Fruit fly (Drosophila melanogaster) whole organism, prepupa: ENCODE measurements around the gene Sirt1.

Experiments
- Blimp-1 ChIP-seq: fragments of 200-800 bp; sonication (Bioruptor generic); optimal IDR thresholded peaks from 3 replicates; lab custom pipeline; 2017; ENCODE audit warnings: missing biosample characterization, missing genetic modification characterization, mild to moderate bottlenecking, moderate library complexity, missing genetic modification reagents
- CG10669 ChIP-seq: fragments of 200-800 bp; sonication (Bioruptor generic); optimal IDR thresholded peaks from 3 replicates; lab custom pipeline; 2018; ENCODE audit warnings: missing biosample characterization, mild to moderate bottlenecking, missing genetic modification characterization, moderate library complexity
- CG11294 ChIP-seq: fragments of 200-800 bp; sonication (Bioruptor generic); IDR thresholded peaks from 2 replicates; pipeline ENCODE4 v1.3.6; 2022; ENCODE audit warnings: missing biosample characterization, missing genetic modification characterization
- CG11762 ChIP-seq: fragments of 200-800 bp; sonication (Bioruptor generic); optimal IDR thresholded peaks from 3 replicates; lab custom pipeline; 2016; ENCODE audit warnings: missing biosample characterization, missing genetic modification characterization; ENCODE audit not compliant: insufficient read depth
- CG11902 ChIP-seq: fragments of 200-800 bp; sonication (Bioruptor generic); optimal IDR thresholded peaks from 3 replicates; lab custom pipeline; 2016; ENCODE audit warnings: missing biosample characterization, missing genetic modification characterization
- CG1621 ChIP-seq: fragments of 200-800 bp; sonication (Bioruptor generic); optimal IDR thresholded peaks from 3 replicates; lab custom pipeline; 2018; ENCODE audit warnings: missing biosample characterization, mild to moderate bottlenecking, missing genetic modification characterization
- CG3032 ChIP-seq: fragments of 200-800 bp; optimal IDR thresholded peaks from 2 replicates; lab custom pipeline; 2019; ENCODE audit warnings: missing biosample characterization, mild to moderate bottlenecking, missing genetic modification characterization, moderate library complexity
- CG32006 ChIP-seq: fragments of 200-800 bp; sonication (Bioruptor generic); optimal IDR thresholded peaks from 3 replicates; lab custom pipeline; 2017; ENCODE audit warnings: missing biosample characterization, mild to moderate bottlenecking, missing genetic modification characterization
- CG34406 ChIP-seq: fragments of 200-800 bp; sonication (Bioruptor generic); optimal IDR thresholded peaks from 3 replicates; lab custom pipeline; 2016; ENCODE audit warnings: missing biosample characterization, missing genetic modification characterization
- CG4318 ChIP-seq: fragments of 200-800 bp; sonication (Bioruptor generic); optimal IDR thresholded peaks from 3 replicates; lab custom pipeline; 2017; ENCODE audit warnings: missing biosample characterization, mild to moderate bottlenecking, missing genetic modification characterization
- CG6163 ChIP-seq: fragments of 200-800 bp; sonication (Bioruptor generic); IDR thresholded peaks from 3 replicates; pipeline ENCODE4 v1.3.6; 2022; ENCODE audit warnings: missing biosample characterization, missing genetic modification characterization
- CG6792 ChIP-seq: fragments of 200-800 bp; sonication (Bioruptor generic); optimal IDR thresholded peaks from 3 replicates; lab custom pipeline; 2016; ENCODE audit warnings: missing biosample characterization, missing genetic modification characterization
- CG6854 ChIP-seq: fragments of 200-800 bp; sonication (Bioruptor generic); optimal IDR thresholded peaks from 2 replicates; lab custom pipeline; 2017; ENCODE audit warnings: missing biosample characterization, mild to moderate bottlenecking, missing genetic modification characterization
- CG7368 ChIP-seq: fragments of 200-800 bp; sonication (Bioruptor generic); optimal IDR thresholded peaks from 3 replicates; lab custom pipeline; 2016; ENCODE audit warnings: missing biosample characterization, missing genetic modification characterization
- CG8119 ChIP-seq: fragments of 200-800 bp; sonication (Bioruptor generic); IDR thresholded peaks from 3 replicates; pipeline ENCODE4 v1.3.6; 2022; ENCODE audit warnings: missing biosample characterization, missing genetic modification characterization
- CG8319 ChIP-seq: fragments of 200-800 bp; sonication (Bioruptor generic); optimal IDR thresholded peaks from 3 replicates; lab custom pipeline; 2016; ENCODE audit warnings: missing biosample characterization, missing genetic modification characterization
- CG8632 ChIP-seq: fragments of 200-800 bp; sonication (Bioruptor generic); optimal IDR thresholded peaks from 3 replicates; lab custom pipeline; 2016; ENCODE audit warnings: missing biosample characterization, missing genetic modification characterization
- CG9139 ChIP-seq: fragments of 200-800 bp; sonication (Bioruptor generic); optimal IDR thresholded peaks from 3 replicates; lab custom pipeline; 2017; ENCODE audit warnings: missing biosample characterization, mild to moderate bottlenecking, missing genetic modification characterization
- Eip78C ChIP-seq: fragments of 200-800 bp; sonication (Bioruptor generic); peaks from one replicate; lab custom pipeline; 2016; ENCODE audit warnings: missing biosample characterization, missing genetic modification characterization
- Eip93F ChIP-seq: fragments of 200-800 bp; sonication (Bioruptor generic); optimal IDR thresholded peaks from 2 replicates; lab custom pipeline; 2016; ENCODE audit warnings: missing biosample characterization, mild to moderate bottlenecking, missing genetic modification characterization
- Ets21C ChIP-seq: fragments of 200-800 bp; sonication (Bioruptor generic); optimal IDR thresholded peaks from 3 replicates; lab custom pipeline; 2016; ENCODE audit warnings: missing biosample characterization, missing genetic modification characterization
- Gug ChIP-seq: fragments of 200-800 bp; sonication (Bioruptor generic); IDR thresholded peaks from 2 replicates; pipeline ENCODE4 v1.3.6; 2022; ENCODE audit warnings: missing biosample characterization, missing genetic modification characterization
- Hr39 ChIP-seq: fragments of 200-800 bp; sonication (Bioruptor generic); optimal IDR thresholded peaks from 2 replicates; lab custom pipeline; 2016; ENCODE audit warnings: missing biosample characterization, missing genetic modification characterization
- Met ChIP-seq: fragments of 200-800 bp; sonication (Bioruptor generic); optimal IDR thresholded peaks from 3 replicates; lab custom pipeline; 2016; ENCODE audit warnings: missing biosample characterization, missing genetic modification characterization
- OdsH ChIP-seq: fragments of 200-800 bp; sonication (Bioruptor generic); optimal IDR thresholded peaks from 3 replicates; lab custom pipeline; 2016; ENCODE audit warnings: missing biosample characterization, missing genetic modification characterization
- Smox ChIP-seq: fragments of 200-800 bp; sonication (Bioruptor generic); optimal IDR thresholded peaks from 3 replicates; lab custom pipeline; 2016; ENCODE audit warnings: missing biosample characterization, missing genetic modification characterization
- Sox14 ChIP-seq: fragments of 200-800 bp; sonication (Bioruptor generic); optimal IDR thresholded peaks from 3 replicates; lab custom pipeline; 2016; ENCODE audit warnings: missing biosample characterization, missing genetic modification characterization
- Sox15 ChIP-seq: fragments of 200-800 bp; sonication (Bioruptor generic); optimal IDR thresholded peaks from 3 replicates; lab custom pipeline; 2016; ENCODE audit warnings: missing biosample characterization, missing genetic modification characterization
- achi ChIP-seq: fragments of 200-800 bp; sonication (Bioruptor generic); optimal IDR thresholded peaks from 3 replicates; lab custom pipeline; 2016; ENCODE audit warnings: missing biosample characterization, missing genetic modification characterization
- acj6 ChIP-seq: fragments of 200-800 bp; sonication (Bioruptor generic); optimal IDR thresholded peaks from 3 replicates; lab custom pipeline; 2016; ENCODE audit warnings: missing biosample characterization, missing genetic modification characterization
- cyc ChIP-seq: fragments of 200-800 bp; sonication (Bioruptor generic); optimal IDR thresholded peaks from 3 replicates; lab custom pipeline; 2016; ENCODE audit warnings: missing biosample characterization, missing genetic modification characterization
- dac ChIP-seq: fragments of 200-800 bp; sonication (Bioruptor generic); optimal IDR thresholded peaks from 2 replicates; lab custom pipeline; 2017; ENCODE audit warnings: missing biosample characterization, mild to moderate bottlenecking, missing genetic modification characterization
- esn ChIP-seq: fragments of 200-800 bp; sonication (Bioruptor generic); optimal IDR thresholded peaks from 2 replicates; lab custom pipeline; 2016; ENCODE audit warnings: missing biosample characterization, mild to moderate bottlenecking, missing genetic modification characterization, moderate library complexity
- fd59A ChIP-seq: fragments of 200-800 bp; sonication (Bioruptor generic); optimal IDR thresholded peaks from 2 replicates; lab custom pipeline; 2017; ENCODE audit warnings: missing biosample characterization, mild to moderate bottlenecking, missing genetic modification characterization, missing genetic modification reagents
- fd85E ChIP-seq: fragments of 200-800 bp; sonication (Bioruptor generic); optimal IDR thresholded peaks from 3 replicates; lab custom pipeline; 2016; ENCODE audit warnings: missing biosample characterization, missing genetic modification characterization
- fkh ChIP-seq: fragments of 200-800 bp; sonication (Bioruptor generic); optimal IDR thresholded peaks from 3 replicates; lab custom pipeline; 2017; ENCODE audit warnings: missing biosample characterization, mild to moderate bottlenecking, missing genetic modification characterization, moderate library complexity
- lz ChIP-seq: fragments of 200-800 bp; sonication (Bioruptor generic); optimal IDR thresholded peaks from 3 replicates; lab custom pipeline; 2016; ENCODE audit warnings: missing biosample characterization, missing genetic modification characterization
- net ChIP-seq: fragments of 200-800 bp; sonication (Bioruptor generic); optimal IDR thresholded peaks from 3 replicates; lab custom pipeline; 2016; ENCODE audit warnings: missing biosample characterization, missing genetic modification characterization
- pdm3 ChIP-seq: fragments of 200-800 bp; sonication (Bioruptor generic); optimal IDR thresholded peaks from 3 replicates; lab custom pipeline; 2016; ENCODE audit warnings: missing biosample characterization, missing genetic modification characterization
- salr ChIP-seq, 2 experiments: fragments of 200-800 bp; sonication (Bioruptor generic); optimal IDR thresholded peaks; 3 replicates each; lab custom pipeline; 2016 to 2018; ENCODE audit warnings: missing biosample characterization in 2 of 2, missing genetic modification characterization in 2 of 2, mild to moderate bottlenecking in 1 of 2
- svp ChIP-seq: fragments of 200-800 bp; sonication (Bioruptor generic); peaks from one replicate; lab custom pipeline; 2016; ENCODE audit warnings: missing biosample characterization, missing genetic modification characterization
- topi ChIP-seq: fragments of 200-800 bp; sonication (Bioruptor generic); optimal IDR thresholded peaks from 3 replicates; lab custom pipeline; 2016; ENCODE audit warnings: missing biosample characterization, missing genetic modification characterization

The Sirt1 gene

dm6 chr2L:13158510-13158909 lies 6.9 kb upstream of the Sirt1 start, which contains the start of gene Pk34A:
Pk34A (plus strand) TSS chr2L:13158810.
- TF ChIP-seq svp (GFP tag; lab: Kevin White, UChicago): no peak

dm6 chr2L:13160227-13160626 lies 5.1 kb upstream of the Sirt1 start, which contains the start of gene kmg:
kmg (plus strand) TSS chr2L:13160527.
- TF ChIP-seq achi (no peak), CG6163 (GFP tag; lab: Robert Waterston, UW) (no peak), CG4318 (GFP tag; lab: Kevin White, UChicago) (no peak), fkh (GFP tag; lab: Kevin White, UChicago) (no peak), cyc (no peak), Blimp-1 (GFP tag; lab: Kevin White, UChicago) (no peak), Met (no peak), CG11294 (no peak), CG34406 (no peak), lz (no peak), fd59A (GFP tag; lab: Kevin White, UChicago) (no peak)
- TF ChIP-seq, all 60 proteins: peak for 0

- TF ChIP-seq CG6163 (GFP tag; lab: Robert Waterston, UW) (no peak), Eip78C (GFP tag; lab: Kevin White, UChicago) (no peak), CG6854 (GFP tag; lab: Kevin White, UChicago) (peak; percentile 22), CG10669 (GFP tag; lab: Kevin White, UChicago) (no peak), CG9139 (GFP tag; lab: Kevin White, UChicago) (no peak), Sox14 (GFP tag; lab: Kevin White, UChicago) (no peak), topi (GFP tag; lab: Kevin White, UChicago) (no peak), CG34406 (no peak), fd85E (GFP tag; lab: Kevin White, UChicago) (peak; percentile 25), CG8319 (no peak)
- TF ChIP-seq, all 60 proteins: peak for 2
Observed at dm6 chr2L:13165802-13166347, 511 bp downstream of the Sirt1 start, which contains the start of gene DnaJ-H. DnaJ-H (minus strand) TSS chr2L:13166072.

dm6 chr2L:13176123-13176522 lies 10.8 kb downstream of the Sirt1 start, which contains the start of gene CG43925:
CG43925 (plus strand) TSS chr2L:13176423.
- TF ChIP-seq CG8632 (no peak), dac (GFP tag; lab: Kevin White, UChicago) (no peak), CG32006 (no peak)

- TF ChIP-seq svp (GFP tag; lab: Kevin White, UChicago) (no peak), Hr39 (GFP tag; lab: Kevin White, UChicago) (peak; percentile 81), fd85E (GFP tag; lab: Kevin White, UChicago) (no peak), OdsH (GFP tag; lab: Kevin White, UChicago) (no peak), CG8119 (GFP tag; lab: Robert Waterston, UW) (no peak), esn (peak; percentile 85), Ets21C (GFP tag; lab: Kevin White, UChicago) (peak; percentile 80), Eip78C (GFP tag; lab: Kevin White, UChicago) (peak; percentile 88), CG1621 (no peak), dac (GFP tag; lab: Kevin White, UChicago) (peak; percentile 1), CG11294 (no peak; the same call in 1 of the 2 replicates), Smox (no peak), CG3032 (peak; percentile 79), CG34406 (peak; percentile 69), lz (peak; percentile 85), CG6854 (GFP tag; lab: Kevin White, UChicago) (no peak), Gug (peak; percentile 70; the same call in 1 of the 2 replicates), CG11902 (GFP tag; lab: Kevin White, UChicago) (peak; percentile 69), cyc (peak; percentile 85), salr (GFP tag; optimal IDR thresholded peaks at IDR 0.05; lab: Kevin White, UChicago) (peak in 1 of 2 experiments; percentile 39), Eip93F (GFP tag; lab: Kevin White, UChicago) (peak; percentile 10), CG11762 (GFP tag; lab: Kevin White, UChicago) (no peak), net (GFP tag; lab: Kevin White, UChicago) (no peak), CG6163 (GFP tag; lab: Robert Waterston, UW) (no peak), pdm3 (GFP tag; lab: Kevin White, UChicago) (no peak), topi (GFP tag; lab: Kevin White, UChicago) (peak; percentile 81), CG7368 (no peak), acj6 (GFP tag; lab: Kevin White, UChicago) (peak; percentile 78), Sox15 (GFP tag; lab: Kevin White, UChicago) (peak; percentile 75), CG6792 (peak; percentile 71), CG10669 (GFP tag; lab: Kevin White, UChicago) (no peak), fkh (GFP tag; lab: Kevin White, UChicago) (no peak)
Observed at dm6 chr2L:13176701-13177249, 11.4 kb downstream of the Sirt1 start, which contains the start of the genes Sfmbt and CG5439. Sfmbt (minus strand) TSS chr2L:13176785. CG5439 (plus strand) TSS chr2L:13177150.
